Worm (Caenorhabditis elegans): ENCODE data around the gene dhhc-9.

- TF ChIP-seq efl-1 (optimal IDR thresholded peaks at IDR 0.05), result no peak
- TF ChIP-seq efl-1 (GFP tag; optimal IDR thresholded peaks at IDR 0.05 in 1 of 2), result no peak
- TF ChIP-seq nhr-84 (tag; optimal IDR thresholded peaks at IDR 0.05), result no peak
- TF ChIP-seq sox-4 (tag; optimal IDR thresholded peaks at IDR 0.05), result no peak
- TF ChIP-seq aly-2 (tag; optimal IDR thresholded peaks at IDR 0.05), result no peak
- TF ChIP-seq nhr-77 (tag; optimal IDR thresholded peaks at IDR 0.05), result no peak
- no peak for TF ChIP-seq nhr-11 (tag; optimal IDR thresholded peaks at IDR 0.05)
- no peak for TF ChIP-seq C34B4.2 (tag; optimal IDR thresholded peaks at IDR 0.05)
- no peak for TF ChIP-seq zag-1 (tag; optimal IDR thresholded peaks at IDR 0.05)
- TF ChIP-seq mdl-1 (tag; optimal IDR thresholded peaks at IDR 0.05), result no peak
- no peak for TF ChIP-seq pqm-1 (tag; optimal IDR thresholded peaks at IDR 0.05)
- no peak for TF ChIP-seq lin-13 (GFP tag; optimal IDR thresholded peaks at IDR 0.05)
These were observed 11.4 kb upstream of the dhhc-9 start, which contains the start of gene hlh-15 for ce11 chrX:2413277-2413676.
